Worm (Caenorhabditis elegans): ENCODE data around the gene R12B2.6.

ce11 chrIII:5845483-5845882, 11.5 kb upstream of the R12B2.6 start:
- no peak for TF ChIP-seq ama-1 (optimal IDR thresholded peaks at IDR 0.05)
- no peak for TF ChIP-seq scrt-1 (GFP tag; IDR thresholded peaks at IDR 0.05)
- TF ChIP-seq ceh-13 (GFP tag; optimal IDR thresholded peaks at IDR 0.05), result no peak
- TF ChIP-seq tbx-11 (GFP tag; IDR thresholded peaks at IDR 0.05), result no peak
- TF ChIP-seq tbx-37 (GFP tag; conservative IDR thresholded peaks at IDR 0.05), result no peak
- TF ChIP-seq pes-1 (GFP tag; IDR thresholded peaks at IDR 0.05), result no peak
- no peak for TF ChIP-seq hmbx-1 (tag; optimal IDR thresholded peaks at IDR 0.05)
- no peak for TF ChIP-seq B0310.2 (tag; optimal IDR thresholded peaks at IDR 0.05)
- no peak for TF ChIP-seq sea-1 (GFP tag; conservative IDR thresholded peaks at IDR 0.05)
